Worm (Caenorhabditis elegans) whole organism, L4 larva: ENCODE results near the gene C50B8.6.

ENCODE experiments used
- D1046.2 ChIP-seq: fragments of 200-800 bp; sonication (Bioruptor generic); IDR thresholded peaks from 2 replicates; pipeline ENCODE4 v1.3.6; 2022; ENCODE audit warnings: missing genetic modification characterization, missing compliant biosample characterization
- R02D3.7 ChIP-seq: fragments of 150-350 bp; sonication (generic microtip); optimal IDR thresholded peaks from 3 replicates; lab custom pipeline; 2014; ENCODE audit warnings: missing biosample characterization, missing genetic modification characterization
- T20F7.1 ChIP-seq: fragments of 200-800 bp; sonication (Bioruptor generic); optimal IDR thresholded peaks from 2 replicates; lab custom pipeline; 2018; ENCODE audit warnings: mild to moderate bottlenecking, missing genetic modification characterization, missing compliant biosample characterization
- T26A8.4 ChIP-seq: fragments of 200-800 bp; sonication (Bioruptor generic); IDR thresholded peaks from 2 replicates; pipeline ENCODE4 v1.3.6; 2022; ENCODE audit warnings: missing genetic modification characterization, missing compliant biosample characterization
- Y48G9A.11 ChIP-seq: fragments of 200-800 bp; sonication (Bioruptor generic); IDR thresholded peaks from 2 replicates; pipeline ENCODE4 v1.3.6; 2022; ENCODE audit warnings: missing genetic modification reagents, missing genetic modification characterization, missing compliant biosample characterization
- Y75B8A.6 ChIP-seq: fragments of 200-800 bp; sonication (Bioruptor generic); IDR thresholded peaks from 2 replicates; pipeline ENCODE4 v1.3.6; 2022; ENCODE audit warnings: missing genetic modification reagents, missing genetic modification characterization, missing compliant biosample characterization
- aha-1 ChIP-seq: fragments of 150-350 bp; peaks from one replicate; lab custom pipeline; 2014; ENCODE audit warnings: missing biosample characterization, missing genetic modification characterization
- ama-1 ChIP-seq: fragments of 150-350 bp; optimal IDR thresholded peaks from 2 replicates; lab custom pipeline; 2014; ENCODE audit warnings: inconsistent platforms, mixed read lengths
- attf-4 ChIP-seq: sonication (generic microtip); optimal IDR thresholded peaks from 3 replicates; lab custom pipeline; 2017; ENCODE audit warnings: missing biosample characterization, missing genetic modification characterization
- ceh-28 ChIP-seq: fragments of 150-350 bp; optimal IDR thresholded peaks from 2 replicates; lab custom pipeline; 2014; ENCODE audit warnings: missing biosample characterization, missing genetic modification reagents, missing genetic modification characterization
- ceh-32 ChIP-seq: sonication (generic microtip); optimal IDR thresholded peaks from 2 replicates; lab custom pipeline; 2016; ENCODE audit warnings: mild to moderate bottlenecking, missing genetic modification characterization, missing compliant biosample characterization; ENCODE audit not compliant: poor library complexity
- ceh-62 ChIP-seq: sonication (generic microtip); optimal IDR thresholded peaks from 2 replicates; lab custom pipeline; 2017; ENCODE audit warnings: missing biosample characterization, missing genetic modification characterization
- ceh-82 ChIP-seq: sonication (generic microtip); optimal IDR thresholded peaks from 2 replicates; lab custom pipeline; 2017; ENCODE audit warnings: missing biosample characterization, missing genetic modification characterization
- ces-1 ChIP-seq: fragments of 150-350 bp; sonication (generic microtip); optimal IDR thresholded peaks from 4 replicates; lab custom pipeline; 2014; ENCODE audit warnings: missing biosample characterization, missing genetic modification reagents, missing genetic modification characterization
- daf-19 ChIP-seq: fragments of 200-800 bp; sonication (Bioruptor generic); conservative IDR thresholded peaks from 2 replicates; pipeline ENCODE4 v1.3.6; 2022; ENCODE audit warnings: missing genetic modification characterization, missing compliant biosample characterization
- daf-8 ChIP-seq: fragments of 200-800 bp; sonication (Bioruptor generic); IDR thresholded peaks from 2 replicates; pipeline ENCODE4 v1.3.6; 2022; ENCODE audit warnings: missing genetic modification characterization, missing compliant biosample characterization
- dmd-6 ChIP-seq: fragments of 200-800 bp; sonication (Bioruptor generic); IDR thresholded peaks from 2 replicates; pipeline ENCODE4 v1.3.6; 2022; ENCODE audit warnings: missing genetic modification reagents, missing genetic modification characterization, missing compliant biosample characterization
- fos-1 ChIP-seq: fragments of 150-350 bp; optimal IDR thresholded peaks from 2 replicates; lab custom pipeline; 2014; ENCODE audit warnings: missing biosample characterization, missing genetic modification characterization
- hif-1 ChIP-seq, 2 experiments: sonication (generic microtip); optimal IDR thresholded peaks; 2 replicates each; lab custom pipeline; 2016 to 2017; ENCODE audit warnings: missing compliant biosample characterization in 2 of 2, missing genetic modification characterization in 2 of 2, missing genetic modification reagents in 2 of 2, missing genotype in 2 of 2, mild to moderate bottlenecking in 1 of 2
- hlh-11 ChIP-seq: fragments of 200-800 bp; sonication (Bioruptor generic); optimal IDR thresholded peaks from 2 replicates; lab custom pipeline; 2018; ENCODE audit warnings: mild to moderate bottlenecking, missing genetic modification characterization, missing compliant biosample characterization
- hlh-30 ChIP-seq: sonication (generic microtip); optimal IDR thresholded peaks from 2 replicates; lab custom pipeline; 2017; ENCODE audit warnings: antibody characterized with exemption, mild to moderate bottlenecking, missing genetic modification characterization, missing compliant biosample characterization; ENCODE audit not compliant: insufficient read depth
- lin-1 ChIP-seq: fragments of 200-800 bp; sonication (Bioruptor generic); IDR thresholded peaks from 2 replicates; pipeline ENCODE4 v1.3.6; 2022; ENCODE audit warnings: missing genetic modification reagents, missing genetic modification characterization, missing compliant biosample characterization
- madf-9 ChIP-seq: fragments of 200-800 bp; sonication (Bioruptor generic); conservative IDR thresholded peaks from 2 replicates; pipeline ENCODE4 v1.3.6; 2022; ENCODE audit warnings: missing genetic modification reagents, missing genetic modification characterization, missing compliant biosample characterization
- mdl-1 ChIP-seq, 2 experiments: fragments of 150-350 bp in 1 of 2; sonication (generic microtip) in 1 of 2; optimal IDR thresholded peaks; 2 replicates each; lab custom pipeline; 2014 to 2017; ENCODE audit warnings: missing biosample characterization in 2 of 2, missing genetic modification characterization in 2 of 2
- mep-1 ChIP-seq: fragments of 150-350 bp; sonication (generic microtip); optimal IDR thresholded peaks from 3 replicates; lab custom pipeline; 2014; ENCODE audit warnings: missing biosample characterization, missing genetic modification characterization
- mxl-2 ChIP-seq: fragments of 200-800 bp; sonication (Bioruptor generic); conservative IDR thresholded peaks from 2 replicates; pipeline ENCODE4 v1.3.6; 2022; ENCODE audit warnings: missing genetic modification reagents, missing genetic modification characterization, missing compliant biosample characterization
- mxl-3 ChIP-seq: fragments of 200-800 bp; sonication (Bioruptor generic); optimal IDR thresholded peaks from 2 replicates; lab custom pipeline; 2018; ENCODE audit warnings: mild to moderate bottlenecking, missing genetic modification characterization, missing compliant biosample characterization
- nhr-10 ChIP-seq: fragments of 150-350 bp; optimal IDR thresholded peaks from 2 replicates; lab custom pipeline; 2014; ENCODE audit warnings: missing biosample characterization, missing genetic modification characterization
- nhr-111 ChIP-seq: fragments of 200-800 bp; sonication (Bioruptor generic); optimal IDR thresholded peaks from 2 replicates; lab custom pipeline; 2018; ENCODE audit warnings: mild to moderate bottlenecking, missing genetic modification characterization, missing compliant biosample characterization
- nhr-28 ChIP-seq: fragments of 150-350 bp; optimal IDR thresholded peaks from 2 replicates; lab custom pipeline; 2014; ENCODE audit warnings: missing biosample characterization, missing genetic modification characterization
- nhr-41 ChIP-seq: fragments of 200-800 bp; sonication (Bioruptor generic); IDR thresholded peaks from 2 replicates; pipeline ENCODE4 v1.3.6; 2022; ENCODE audit warnings: missing genetic modification reagents, missing genetic modification characterization, missing compliant biosample characterization
- nhr-42 ChIP-seq: fragments of 200-800 bp; sonication (Bioruptor generic); IDR thresholded peaks from 2 replicates; pipeline ENCODE4 v1.3.6; 2022; ENCODE audit warnings: missing genetic modification characterization, missing compliant biosample characterization
- nhr-48 ChIP-seq: sonication (generic microtip); optimal IDR thresholded peaks from 2 replicates; lab custom pipeline; 2016; ENCODE audit warnings: mild to moderate bottlenecking, missing genetic modification characterization, missing compliant biosample characterization
- nhr-6 ChIP-seq: fragments of 150-350 bp; optimal IDR thresholded peaks from 2 replicates; lab custom pipeline; 2014; ENCODE audit warnings: missing biosample characterization, missing genetic modification characterization
- nhr-76 ChIP-seq: fragments of 150-350 bp; optimal IDR thresholded peaks from 2 replicates; lab custom pipeline; 2014; ENCODE audit warnings: missing biosample characterization, missing genetic modification characterization
- nhr-77 ChIP-seq: fragments of 150-350 bp; optimal IDR thresholded peaks from 2 replicates; lab custom pipeline; 2014; ENCODE audit warnings: missing biosample characterization, missing genetic modification characterization
- php-3 ChIP-seq: fragments of 200-800 bp; sonication (Bioruptor generic); IDR thresholded peaks from 2 replicates; pipeline ENCODE4 v1.3.6; 2022; ENCODE audit warnings: missing genetic modification reagents, missing genetic modification characterization, missing compliant biosample characterization
- saeg-2 ChIP-seq: fragments of 200-800 bp; sonication (Bioruptor generic); IDR thresholded peaks from 2 replicates; pipeline ENCODE4 v1.3.6; 2022; ENCODE audit warnings: missing genetic modification reagents, missing genetic modification characterization, missing compliant biosample characterization
- set-16 ChIP-seq: fragments of 200-800 bp; sonication (Bioruptor generic); IDR thresholded peaks from 2 replicates; pipeline ENCODE4 v1.3.6; 2022; ENCODE audit warnings: missing genetic modification reagents, missing genetic modification characterization, missing compliant biosample characterization
- snpc-1.2 ChIP-seq: fragments of 200-800 bp; sonication (Bioruptor generic); IDR thresholded peaks from 2 replicates; pipeline ENCODE4 v1.3.6; 2022; ENCODE audit warnings: missing genetic modification reagents, missing genetic modification characterization, missing compliant biosample characterization
- snpc-4 ChIP-seq: fragments of 150-350 bp; optimal IDR thresholded peaks from 2 replicates; lab custom pipeline; 2014; ENCODE audit warnings: missing biosample characterization, missing genetic modification characterization
- spr-3 ChIP-seq: fragments of 200-800 bp; sonication (Bioruptor generic); optimal IDR thresholded peaks from 2 replicates; lab custom pipeline; 2018; ENCODE audit warnings: mild to moderate bottlenecking, missing genetic modification characterization, missing compliant biosample characterization
- unc-130 ChIP-seq: sonication (generic microtip); optimal IDR thresholded peaks from 2 replicates; lab custom pipeline; 2016; ENCODE audit warnings: missing genetic modification reagents, missing genetic modification characterization, missing compliant biosample characterization
- unc-39 ChIP-seq: sonication (generic microtip); optimal IDR thresholded peaks from 2 replicates; lab custom pipeline; 2017; ENCODE audit warnings: missing biosample characterization, missing genetic modification characterization
- unc-62 ChIP-seq, 3 experiments: fragments of 150-350 bp in 1 of 3; sonication (generic microtip); optimal IDR thresholded peaks in 2 of 3; peaks in 1 of 3; 1 replicate in 1 of 3; 2 replicates in 2 of 3; lab custom pipeline; 2014 to 2017; ENCODE audit warnings: missing biosample characterization in 3 of 3, missing genetic modification characterization in 3 of 3, missing genetic modification reagents in 3 of 3, missing genotype in 1 of 3
- zip-11 ChIP-seq: fragments of 200-800 bp; sonication (Bioruptor generic); IDR thresholded peaks from 2 replicates; pipeline ENCODE4 v1.3.6; 2022; ENCODE audit warnings: missing genetic modification characterization, missing compliant biosample characterization
- ztf-7 ChIP-seq: fragments of 150-350 bp; optimal IDR thresholded peaks from 2 replicates; lab custom pipeline; 2014; ENCODE audit warnings: missing biosample characterization, missing genetic modification characterization

The C50B8.6 gene

ce11 chrV:13606651-13607242 is 28.0 kb downstream of the C50B8.6 start, which contains the start of gene fmo-4:
fmo-4 (minus strand) TSS chrV:13606701.
- TF ChIP-seq ceh-82 (tag; lab: Kevin White, UChicago) (no peak), mdl-1 (tag; optimal IDR thresholded peaks at IDR 0.05; lab: Kevin White, UChicago) (peak in 1 of 2 experiments; percentile 54), madf-9 (GFP tag; lab: Robert Waterston, UW) (no peak), nhr-28 (tag; lab: Kevin White, UChicago) (peak; percentile 12), hlh-11 (tag; lab: Kevin White, UChicago) (peak; percentile 79), mxl-3 (peak; percentile 9), hif-1 (tag; optimal IDR thresholded peaks at IDR 0.05; lab: Kevin White, UChicago) (peak in 1 of 2 experiments; percentile 22), aha-1 (tag; lab: Kevin White, UChicago) (peak; percentile 44), T26A8.4 (GFP tag; lab: Robert Waterston, UW) (no peak), nhr-76 (tag; lab: Kevin White, UChicago) (no peak), saeg-2 (GFP tag; lab: Robert Waterston, UW) (no peak), ama-1 (no peak), unc-130 (GFP tag; lab: Kevin White, UChicago) (no peak), nhr-48 (peak; percentile 77), nhr-111 (GFP tag; lab: Kevin White, UChicago) (no peak), unc-62 (GFP tag; optimal IDR thresholded peaks at IDR 0.05 in 1 of 2; lab: Kevin White, UChicago) (peak in 1 of 2 experiments; percentile 58), unc-62 (tag; optimal IDR thresholded peaks at IDR 0.05; lab: Kevin White, UChicago) (no peak), unc-39 (tag; lab: Kevin White, UChicago) (no peak)

- TF ChIP-seq snpc-4 (tag; lab: Kevin White, UChicago): no peak
- peak; percentile 41; the same call in 1 of the 2 replicates for TF ChIP-seq dmd-6 (GFP tag; lab: Robert Waterston, UW)
- TF ChIP-seq nhr-28 (tag; lab: Kevin White, UChicago): peak; percentile 75
- TF ChIP-seq mxl-3: peak; percentile 22
- peak in 1 of 2 experiments; percentile 35 for TF ChIP-seq mdl-1 (tag; optimal IDR thresholded peaks at IDR 0.05; lab: Kevin White, UChicago)
- TF ChIP-seq nhr-77 (tag; lab: Kevin White, UChicago): no peak
- TF ChIP-seq nhr-48: peak; percentile 53
- TF ChIP-seq unc-62 (GFP tag; optimal IDR thresholded peaks at IDR 0.05 in 1 of 2; lab: Kevin White, UChicago): peak in 1 of 2 experiments; percentile 44
- TF ChIP-seq unc-62 (tag; optimal IDR thresholded peaks at IDR 0.05; lab: Kevin White, UChicago): no peak
- TF ChIP-seq hlh-30 (tag; lab: Kevin White, UChicago): peak; percentile 63
- TF ChIP-seq spr-3: no peak
- no peak for TF ChIP-seq nhr-10
- TF ChIP-seq zip-11 (GFP tag; lab: Robert Waterston, UW): no peak
- TF ChIP-seq hlh-11 (tag; lab: Kevin White, UChicago): peak; percentile 53
Measured at ce11 chrV:13608486-13608885, 29.7 kb downstream of the C50B8.6 start.

- TF ChIP-seq ces-1 (GFP tag; lab: Kevin White, UChicago) (no peak), mdl-1 (tag; optimal IDR thresholded peaks at IDR 0.05; lab: Kevin White, UChicago) (peak in 1 of 2 experiments; percentile 4), nhr-6 (no peak), D1046.2 (0 out of 2 replicates have a peak, but pooled peaks have one; percentile 11), ztf-7 (tag; lab: Kevin White, UChicago) (no peak), mxl-2 (GFP tag; lab: Robert Waterston, UW) (no peak), ceh-62 (tag; lab: Kevin White, UChicago) (no peak), Y75B8A.6 (GFP tag; lab: Robert Waterston, UW) (no peak), php-3 (no peak), mep-1 (tag; lab: Kevin White, UChicago) (no peak), nhr-41 (GFP tag; lab: Robert Waterston, UW) (no peak), fos-1 (tag; lab: Kevin White, UChicago) (no peak), T20F7.1 (GFP tag; lab: Kevin White, UChicago) (no peak), daf-19 (GFP tag; lab: Robert Waterston, UW) (no peak), set-16 (no peak), attf-4 (no peak), ceh-28 (no peak), Y48G9A.11 (GFP tag; lab: Robert Waterston, UW) (no peak), spr-3 (no peak), ceh-82 (tag; lab: Kevin White, UChicago) (no peak), ceh-32 (tag; lab: Kevin White, UChicago) (no peak), snpc-1.2 (GFP tag; lab: Robert Waterston, UW) (no peak), daf-8 (GFP tag; lab: Robert Waterston, UW) (no peak), lin-1 (GFP tag; lab: Robert Waterston, UW) (no peak), R02D3.7 (tag; lab: Kevin White, UChicago) (no peak), nhr-42 (GFP tag; lab: Robert Waterston, UW) (no peak)
Measured at ce11 chrV:13609806-13610205, 31.0 kb downstream of the C50B8.6 start.
